Fruit fly (Drosophila melanogaster): ENCODE data around the gene CG33490.

dm6 chr3L:11583964-11584363 lies 9.5 kb upstream of the CG33490 start, which contains the start of gene CG32086:
- TF ChIP-seq psq (optimal IDR thresholded peaks at IDR 0.05) = no peak
- no peak for TF ChIP-seq EcR (GFP tag; optimal IDR thresholded peaks at IDR 0.05)
- no peak for TF ChIP-seq CG8478 (optimal IDR thresholded peaks at IDR 0.05)

Measured in whole organism.